Worm (Caenorhabditis elegans): ENCODE results near the gene T06A1.5.

The T06A1.5 gene

ce11 chrV:1964806-1965205 is 37.8 kb downstream of the T06A1.5 start, which contains the start of gene srj-15:
Gene srj-15 (minus strand): TSS chrV:1964906.
- TF ChIP-seq D1046.2 (GFP tag; IDR thresholded peaks at IDR 0.05) (no peak), jun-1 (tag; optimal IDR thresholded peaks at IDR 0.05) (no peak), snpc-1.2 (GFP tag; IDR thresholded peaks at IDR 0.05) (no peak), madf-5 (GFP tag; IDR thresholded peaks at IDR 0.05) (no peak), hlh-11 (tag; optimal IDR thresholded peaks at IDR 0.05) (no peak), Y105C5A.15 (GFP tag; IDR thresholded peaks at IDR 0.05) (no peak), Y5F2A.4 (GFP tag; optimal IDR thresholded peaks at IDR 0.05) (no peak), mxl-2 (GFP tag; conservative IDR thresholded peaks at IDR 0.05) (no peak), vab-7 (GFP tag; IDR thresholded peaks at IDR 0.05) (no peak), dmd-8 (GFP tag; IDR thresholded peaks at IDR 0.05) (no peak), nhr-28 (tag; optimal IDR thresholded peaks at IDR 0.05) (no peak), mxl-3 (GFP tag; optimal IDR thresholded peaks at IDR 0.05) (no peak), lir-3 (tag; optimal IDR thresholded peaks at IDR 0.05) (no peak), nhr-6 (tag; optimal IDR thresholded peaks at IDR 0.05) (no peak), unc-39 (tag; optimal IDR thresholded peaks at IDR 0.05) (no peak), daf-8 (GFP tag; IDR thresholded peaks at IDR 0.05) (no peak), arid-1 (GFP tag; conservative IDR thresholded peaks at IDR 0.05) (no peak), nhr-41 (GFP tag; IDR thresholded peaks at IDR 0.05) (no peak), set-16 (GFP tag; IDR thresholded peaks at IDR 0.05) (no peak), lin-38 (GFP tag; IDR thresholded peaks at IDR 0.05) (no peak)

DNA sequence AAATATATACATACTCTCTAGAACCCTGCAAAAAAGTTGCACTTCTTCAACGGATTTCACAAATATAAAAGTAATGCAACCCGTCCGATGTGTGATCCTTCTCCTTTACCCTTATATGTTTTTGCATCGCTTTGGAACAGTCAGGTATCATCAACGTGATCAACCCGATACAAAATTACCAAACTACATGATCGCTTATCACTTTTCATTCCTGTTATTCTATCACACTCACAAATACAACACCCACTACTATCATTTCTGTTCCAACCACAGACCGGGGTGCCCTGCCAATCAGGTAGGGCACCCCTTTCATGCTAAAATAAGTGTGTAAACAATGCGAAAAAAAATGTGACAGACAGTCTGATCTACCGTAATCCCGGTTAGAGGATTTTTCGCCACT is 39.9 kb downstream of the T06A1.5 start:
- TF ChIP-seq aha-1 (tag) (peak; percentile 49), nhr-28 (tag; optimal IDR thresholded peaks at IDR 0.05) (peak; percentile 11), snpc-1.2 (GFP tag; IDR thresholded peaks at IDR 0.05) (no peak), dmd-9 (GFP tag; IDR thresholded peaks at IDR 0.05) (no peak), set-16 (GFP tag; IDR thresholded peaks at IDR 0.05) (no peak), fkh-10 (GFP tag; optimal IDR thresholded peaks at IDR 0.05) (no peak), Y75B8A.6 (GFP tag; IDR thresholded peaks at IDR 0.05) (no peak), ces-1 (GFP tag; optimal IDR thresholded peaks at IDR 0.05) (no peak), vab-7 (GFP tag; IDR thresholded peaks at IDR 0.05) (no peak), dmd-6 (GFP tag; IDR thresholded peaks at IDR 0.05) (peak; percentile 37; the same call in 1 of the 2 replicates), mdt-29 (GFP tag; IDR thresholded peaks at IDR 0.05) (no peak), cey-2 (tag; optimal IDR thresholded peaks at IDR 0.05; ENCODE audit: borderline replicate concordance, insufficient read depth) (no peak), nhr-76 (tag; optimal IDR thresholded peaks at IDR 0.05) (peak; percentile 39), aly-2 (tag; optimal IDR thresholded peaks at IDR 0.05) (no peak), mes-2 (tag; optimal IDR thresholded peaks at IDR 0.05; ENCODE audit: poor library complexity, severe bottlenecking) (no peak), lin-39 (tag; optimal IDR thresholded peaks at IDR 0.05) (no peak), F26F4.8 (GFP tag; conservative IDR thresholded peaks at IDR 0.05) (no peak), nhr-48 (tag; optimal IDR thresholded peaks at IDR 0.05) (no peak), T20F7.1 (GFP tag; optimal IDR thresholded peaks at IDR 0.05) (no peak)

- TF ChIP-seq aha-1 (tag) (peak; percentile 59), sdz-12 (GFP tag; optimal IDR thresholded peaks at IDR 0.05) (no peak)
Measured at ce11 chrV:1968809-1969208, 41.8 kb downstream of the T06A1.5 start.

- peak in 1 of 2 experiments; percentile 41 for TF ChIP-seq unc-62 (GFP tag; optimal IDR thresholded peaks at IDR 0.05 in 1 of 2)
- TF ChIP-seq unc-62 (tag; optimal IDR thresholded peaks at IDR 0.05): no peak
- no peak for TF ChIP-seq daf-8 (GFP tag; IDR thresholded peaks at IDR 0.05)
Measured at ce11 chrV:1969228-1969627, 42.2 kb downstream of the T06A1.5 start, which contains the start of gene acs-3. Gene acs-3 (plus strand): TSS chrV:1969528.
